Worm (Caenorhabditis elegans): ENCODE measurements around the gene sqv-3.

sqv-3 gene

DNA sequence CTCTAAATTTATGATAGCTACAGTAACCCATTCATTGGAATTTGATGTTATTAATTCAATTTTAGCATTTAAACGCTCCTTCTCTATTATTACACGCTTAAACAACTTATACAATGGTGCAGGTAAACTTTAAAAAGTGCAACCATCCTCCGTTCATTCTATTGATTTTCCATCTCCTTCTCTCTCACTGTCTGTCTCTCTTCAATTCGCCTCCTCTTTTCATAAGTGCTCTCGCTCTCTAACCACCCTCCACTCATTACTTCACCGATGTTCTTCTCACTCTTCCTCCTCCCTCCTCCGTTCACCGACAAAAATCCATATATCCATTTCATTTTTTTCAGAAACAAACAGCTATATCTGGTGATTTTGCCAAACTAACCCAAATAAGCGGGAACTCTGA, 14.0 kb downstream of the sqv-3 start, which contains the start of gene cbp-1:
TSS of gene cbp-1 (plus strand) at position 335 of the 400 bp plus-strand sequence.
- no peak for TF ChIP-seq tlp-1 (tag; optimal IDR thresholded peaks at IDR 0.05)
- no peak for TF ChIP-seq alr-1 (tag; optimal IDR thresholded peaks at IDR 0.05; ENCODE audit: borderline replicate concordance)
- peak; percentile 3 to 54 (median 4) for TF ChIP-seq ceh-82 (tag; optimal IDR thresholded peaks at IDR 0.05)
- TF ChIP-seq snu-23 (GFP tag; optimal IDR thresholded peaks at IDR 0.05) = peak; percentile 68
- TF ChIP-seq Y116A8C.19 (tag; optimal IDR thresholded peaks at IDR 0.05; ENCODE audit: borderline replicate concordance) = no peak
- TF ChIP-seq blmp-1 (tag; optimal IDR thresholded peaks at IDR 0.05) = no peak
- peak; percentile 38 for TF ChIP-seq nhr-90 (tag; optimal IDR thresholded peaks at IDR 0.05; ENCODE audit: poor library complexity)
- TF ChIP-seq grh-1 (GFP tag; IDR thresholded peaks at IDR 0.05) = no peak
- TF ChIP-seq unc-130 (tag; optimal IDR thresholded peaks at IDR 0.05) = peak; percentile 51
- no peak for TF ChIP-seq irx-1 (tag; optimal IDR thresholded peaks at IDR 0.05)
- no peak for TF ChIP-seq egl-13 (tag; optimal IDR thresholded peaks at IDR 0.05)
- TF ChIP-seq rnt-1 (tag; optimal IDR thresholded peaks at IDR 0.05) = peak; percentile 80
- TF ChIP-seq hpl-2 (GFP tag; optimal IDR thresholded peaks at IDR 0.05) = no peak
- peak in 1 of 2 experiments; percentile 44 for TF ChIP-seq mdl-1 (tag; optimal IDR thresholded peaks at IDR 0.05)
- TF ChIP-seq ceh-8 (GFP tag; optimal IDR thresholded peaks at IDR 0.05) = no peak
- TF ChIP-seq snpc-4 (tag; optimal IDR thresholded peaks at IDR 0.05) = peak; percentile 33
- TF ChIP-seq C34B4.2 (tag; optimal IDR thresholded peaks at IDR 0.05) = no peak
- no peak for TF ChIP-seq lir-3 (tag; optimal IDR thresholded peaks at IDR 0.05; ENCODE audit: poor library complexity)
- peak; percentile 48 for TF ChIP-seq nhr-47 (tag; optimal IDR thresholded peaks at IDR 0.05)
- TF ChIP-seq unc-30 (tag; optimal IDR thresholded peaks at IDR 0.05) = no peak
- TF ChIP-seq F16B12.6 (tag; optimal IDR thresholded peaks at IDR 0.05) = no peak
- no peak for TF ChIP-seq nhr-77 (tag; optimal IDR thresholded peaks at IDR 0.05)
- TF ChIP-seq nhr-19 (GFP tag; conservative IDR thresholded peaks at IDR 0.05) = peak; percentile 49
- TF ChIP-seq ceh-63 (GFP tag; optimal IDR thresholded peaks at IDR 0.05) = no peak
- TF ChIP-seq fos-1 (tag; optimal IDR thresholded peaks at IDR 0.05) = peak; percentile 8
- no peak for TF ChIP-seq skn-1 (tag; optimal IDR thresholded peaks at IDR 0.05)
- no peak for TF ChIP-seq pag-3 (tag; optimal IDR thresholded peaks at IDR 0.05; ENCODE audit: borderline replicate concordance, insufficient read depth)
- TF ChIP-seq ama-1 (optimal IDR thresholded peaks at IDR 0.05) = peak; percentile 72
- peak in 1 of 6 experiments; percentile 15 for TF ChIP-seq elt-3 (tag; optimal IDR thresholded peaks at IDR 0.05)
- peak in 1 of 2 experiments; percentile 47 for TF ChIP-seq ztf-11 (tag; optimal IDR thresholded peaks at IDR 0.05)
- TF ChIP-seq lsy-2 (tag; optimal IDR thresholded peaks at IDR 0.05) = peak; percentile 81 to 85
- TF ChIP-seq sup-37 (GFP tag; optimal IDR thresholded peaks at IDR 0.05) = no peak
- peak; percentile 12 for TF ChIP-seq jun-1 (tag; optimal IDR thresholded peaks at IDR 0.05)
- TF ChIP-seq unc-62 (GFP tag; optimal IDR thresholded peaks at IDR 0.05) = no peak
- TF ChIP-seq fkh-8 (tag; optimal IDR thresholded peaks at IDR 0.05) = no peak
- no peak for TF ChIP-seq ets-5 (GFP tag; IDR thresholded peaks at IDR 0.05)
- TF ChIP-seq sox-4 (tag; optimal IDR thresholded peaks at IDR 0.05) = no peak
- peak; percentile 32 for TF ChIP-seq tbx-2 (tag; optimal IDR thresholded peaks at IDR 0.05)
- no peak for TF ChIP-seq nhr-237 (tag; optimal IDR thresholded peaks at IDR 0.05)
- TF ChIP-seq efl-1 (optimal IDR thresholded peaks at IDR 0.05) = peak; percentile 69 to 75
- TF ChIP-seq efl-1 (GFP tag; optimal IDR thresholded peaks at IDR 0.05 in 1 of 2) = peak; percentile 16 to 90
- TF ChIP-seq lin-35 (GFP tag; optimal IDR thresholded peaks at IDR 0.05) = peak; percentile 14 to 26
- TF ChIP-seq vab-15 (tag; optimal IDR thresholded peaks at IDR 0.05) = no peak
- TF ChIP-seq hlh-17 (GFP tag; optimal IDR thresholded peaks at IDR 0.05; ENCODE audit: borderline replicate concordance) = no peak
- no peak for TF ChIP-seq elt-2 (tag; optimal IDR thresholded peaks at IDR 0.05)
- no peak for TF ChIP-seq ceh-90 (tag; optimal IDR thresholded peaks at IDR 0.05)
- peak; percentile 36 for TF ChIP-seq nhr-20 (tag; optimal IDR thresholded peaks at IDR 0.05)
- no peak for TF ChIP-seq fkh-4 (tag; optimal IDR thresholded peaks at IDR 0.05; ENCODE audit: borderline replicate concordance)
- no peak for TF ChIP-seq C16A3.4 (tag; optimal IDR thresholded peaks at IDR 0.05)
- TF ChIP-seq xbp-1 (tag; optimal IDR thresholded peaks at IDR 0.05) = peak; percentile 25
- TF ChIP-seq nhr-85 (tag) = peak; percentile 14
- no peak for TF ChIP-seq ces-1 (GFP tag; optimal IDR thresholded peaks at IDR 0.05)
- no peak for TF ChIP-seq nhr-28 (tag; optimal IDR thresholded peaks at IDR 0.05)

Measured in whole organism, L1 larva.